Worm (Caenorhabditis elegans) whole organism, young adult: ENCODE measurements around the gene C18D4.6.

Experiments used
- B0035.1 ChIP-seq: sonication (generic microtip); optimal IDR thresholded peaks from 2 replicates; lab custom pipeline; 2016; ENCODE audit warnings: missing genetic modification characterization, mild to moderate bottlenecking, missing compliant biosample characterization, missing genotype, missing genetic modification reagents
- B0336.3 ChIP-seq: fragments of 200-800 bp; sonication (Bioruptor generic); IDR thresholded peaks from 2 replicates; pipeline ENCODE4 v1.3.6; 2022; ENCODE audit warnings: missing genetic modification characterization, missing compliant biosample characterization
- C17E4.6 ChIP-seq: fragments of 200-800 bp; sonication (Bioruptor generic); IDR thresholded peaks from 2 replicates; pipeline ENCODE4 v1.3.6; 2022; ENCODE audit warnings: missing genetic modification reagents, missing genetic modification characterization, missing compliant biosample characterization
- F37B4.10 ChIP-seq: fragments of 200-800 bp; sonication (Bioruptor generic); IDR thresholded peaks from 2 replicates; pipeline ENCODE4 v1.3.6; 2022; ENCODE audit warnings: missing genetic modification characterization, missing compliant biosample characterization
- F49E8.2 ChIP-seq: sonication (generic microtip); optimal IDR thresholded peaks from 3 replicates; lab custom pipeline; 2017; ENCODE audit warnings: missing genetic modification characterization, mild to moderate bottlenecking, missing compliant biosample characterization, antibody characterized with exemption, moderate library complexity; ENCODE audit not compliant: insufficient read depth
- T07F8.4 ChIP-seq: sonication (generic microtip); optimal IDR thresholded peaks from 2 replicates; lab custom pipeline; 2016; ENCODE audit warnings: mild to moderate bottlenecking, missing genetic modification characterization, moderate library complexity, missing compliant biosample characterization
- T26A5.8 ChIP-seq: sonication (generic microtip); optimal IDR thresholded peaks from 2 replicates; lab custom pipeline; 2016; ENCODE audit warnings: missing genetic modification characterization, missing compliant biosample characterization
- Y53G8AR.9 ChIP-seq: fragments of 200-800 bp; sonication (Bioruptor generic); conservative IDR thresholded peaks from 2 replicates; pipeline ENCODE4 v1.3.6; 2022; ENCODE audit warnings: missing genetic modification reagents, missing genetic modification characterization, missing compliant biosample characterization
- ZK185.1 ChIP-seq: sonication (generic microtip); optimal IDR thresholded peaks from 2 replicates; lab custom pipeline; 2016; ENCODE audit warnings: mild to moderate bottlenecking, missing genetic modification characterization, missing compliant biosample characterization; ENCODE audit not compliant: poor library complexity, severe bottlenecking
- aptf-3 ChIP-seq: fragments of 200-800 bp; sonication (Bioruptor generic); IDR thresholded peaks from 2 replicates; pipeline ENCODE4 v1.3.6; 2022; ENCODE audit warnings: missing genetic modification characterization, missing compliant biosample characterization
- athp-1 ChIP-seq: sonication (generic microtip); optimal IDR thresholded peaks from 2 replicates; lab custom pipeline; 2017; ENCODE audit warnings: mild to moderate bottlenecking, missing genetic modification characterization, missing compliant biosample characterization
- cebp-1 ChIP-seq, 2 experiments: fragments of 200-800 bp in 1 of 2; sonication (Bioruptor generic) in 1 of 2; sonication (generic microtip) in 1 of 2; IDR thresholded peaks in 1 of 2; optimal IDR thresholded peaks in 1 of 2; 2 replicates each; pipeline versions ENCODE4 v1.3.6 to Lab custom; 2017 to 2022; ENCODE audit warnings: missing compliant biosample characterization in 2 of 2, missing genetic modification characterization in 2 of 2, mild to moderate bottlenecking in 1 of 2, missing genetic modification reagents in 1 of 2, moderate library complexity in 1 of 2
- cebp-2 ChIP-seq: fragments of 200-800 bp; sonication (Bioruptor generic); IDR thresholded peaks from 2 replicates; pipeline ENCODE4 v1.3.6; 2022; ENCODE audit warnings: missing genetic modification characterization, missing compliant biosample characterization
- ceh-27 ChIP-seq: fragments of 200-800 bp; sonication (Bioruptor generic); optimal IDR thresholded peaks from 2 replicates; lab custom pipeline; 2018; ENCODE audit warnings: mild to moderate bottlenecking, missing genetic modification characterization, moderate library complexity, missing compliant biosample characterization
- ceh-58 ChIP-seq: fragments of 200-800 bp; sonication (Bioruptor generic); IDR thresholded peaks from 2 replicates; pipeline ENCODE4 v1.3.6; 2022; ENCODE audit warnings: missing genetic modification characterization, missing compliant biosample characterization
- ceh-91 ChIP-seq: fragments of 200-800 bp; sonication (Bioruptor generic); IDR thresholded peaks from 2 replicates; pipeline ENCODE4 v1.3.6; 2022; ENCODE audit warnings: missing genetic modification reagents, missing genetic modification characterization, missing compliant biosample characterization
- die-1 ChIP-seq: sonication (generic microtip); optimal IDR thresholded peaks from 2 replicates; lab custom pipeline; 2016; ENCODE audit warnings: missing genotype, mild to moderate bottlenecking, missing genetic modification characterization, missing compliant biosample characterization
- let-607 ChIP-seq, 2 experiments: fragments of 200-800 bp in 1 of 2; sonication (Bioruptor generic) in 1 of 2; sonication (generic microtip) in 1 of 2; optimal IDR thresholded peaks; 2 replicates each; lab custom pipeline; 2016 to 2018; ENCODE audit warnings: mild to moderate bottlenecking in 2 of 2, missing compliant biosample characterization in 2 of 2, missing genetic modification characterization in 2 of 2, moderate library complexity in 2 of 2, missing genotype in 1 of 2
- lin-40 ChIP-seq: sonication (generic microtip); optimal IDR thresholded peaks from 2 replicates; lab custom pipeline; 2016; ENCODE audit warnings: missing genetic modification characterization, mild to moderate bottlenecking, missing compliant biosample characterization, missing genotype, missing genetic modification reagents
- madf-3 ChIP-seq: fragments of 200-800 bp; sonication (Bioruptor generic); IDR thresholded peaks from 2 replicates; pipeline ENCODE4 v1.3.6; 2022; ENCODE audit warnings: missing genetic modification reagents, missing genetic modification characterization, missing compliant biosample characterization
- mxl-1 ChIP-seq: sonication (generic microtip); optimal IDR thresholded peaks from 2 replicates; lab custom pipeline; 2016; ENCODE audit warnings: missing genetic modification characterization, missing compliant biosample characterization
- nhr-120 ChIP-seq: fragments of 200-800 bp; sonication (Bioruptor generic); IDR thresholded peaks from 2 replicates; pipeline ENCODE4 v1.3.6; 2022; ENCODE audit warnings: missing genetic modification characterization, missing compliant biosample characterization
- nhr-179 ChIP-seq: sonication (generic microtip); optimal IDR thresholded peaks from 2 replicates; lab custom pipeline; 2016; ENCODE audit warnings: mild to moderate bottlenecking, missing genetic modification characterization, missing compliant biosample characterization
- pha-4 ChIP-seq: fragments of 150-350 bp; sonication (generic microtip); optimal IDR thresholded peaks from 2 replicates; lab custom pipeline; 2014; ENCODE audit warnings: missing biosample characterization, missing genetic modification reagents, missing genetic modification characterization
- rpc-1 ChIP-seq, 2 experiments: fragments of 150-350 bp in 1 of 2; sonication (generic microtip) in 1 of 2; optimal IDR thresholded peaks; 2 replicates each; lab custom pipeline; 2014 to 2018; ENCODE audit warnings: missing biosample characterization in 1 of 2, missing genetic modification characterization in 1 of 2, missing genetic modification reagents in 1 of 2, missing genotype in 1 of 2
- sea-2 ChIP-seq: fragments of 200-800 bp; sonication (Bioruptor generic); IDR thresholded peaks from 2 replicates; pipeline ENCODE4 v1.3.6; 2022; ENCODE audit warnings: missing genetic modification characterization, missing compliant biosample characterization
- snpc-1.1 ChIP-seq: sonication (generic microtip); optimal IDR thresholded peaks from 2 replicates; lab custom pipeline; 2017; ENCODE audit warnings: missing genetic modification characterization, mild to moderate bottlenecking, missing compliant biosample characterization, antibody characterized with exemption, moderate library complexity, missing genotype, missing genetic modification reagents; ENCODE audit not compliant: insufficient read depth
- snpc-4 ChIP-seq, 5 experiments: fragments of 150-350 bp in 1 of 5; sonication (generic microtip) in 4 of 5; optimal IDR thresholded peaks; 2 replicates each; lab custom pipeline; 2014 to 2018; ENCODE audit warnings: missing genetic modification characterization in 5 of 5, missing biosample characterization in 3 of 5, antibody characterized with exemption in 2 of 5, mild to moderate bottlenecking in 2 of 5, missing compliant biosample characterization in 2 of 5, missing genotype in 2 of 5, moderate library complexity in 2 of 5, missing genetic modification reagents in 1 of 5
- tlf-1 ChIP-seq: fragments of 200-800 bp; sonication (Bioruptor generic); optimal IDR thresholded peaks from 2 replicates; lab custom pipeline; 2018; ENCODE audit warnings: mild to moderate bottlenecking, missing genetic modification characterization, missing compliant biosample characterization
- unc-130 ChIP-seq: sonication (generic microtip); optimal IDR thresholded peaks from 2 replicates; lab custom pipeline; 2016; ENCODE audit warnings: missing genetic modification reagents, missing genetic modification characterization, missing compliant biosample characterization
- zfh-2 ChIP-seq: fragments of 200-800 bp; sonication (Bioruptor generic); conservative IDR thresholded peaks from 2 replicates; pipeline ENCODE4 v1.3.6; 2022; ENCODE audit warnings: missing genetic modification reagents, missing genetic modification characterization, missing compliant biosample characterization
- ztf-22 ChIP-seq: fragments of 200-800 bp; sonication (Bioruptor generic); optimal IDR thresholded peaks from 2 replicates; lab custom pipeline; 2018; ENCODE audit warnings: mild to moderate bottlenecking, missing genetic modification characterization, moderate library complexity, missing compliant biosample characterization
- ztf-28 ChIP-seq: fragments of 200-800 bp; sonication (Bioruptor generic); IDR thresholded peaks from 2 replicates; pipeline ENCODE4 v1.3.6; 2022; ENCODE audit warnings: missing genetic modification reagents, missing genetic modification characterization, missing compliant biosample characterization

C18D4.6 gene

DNA sequence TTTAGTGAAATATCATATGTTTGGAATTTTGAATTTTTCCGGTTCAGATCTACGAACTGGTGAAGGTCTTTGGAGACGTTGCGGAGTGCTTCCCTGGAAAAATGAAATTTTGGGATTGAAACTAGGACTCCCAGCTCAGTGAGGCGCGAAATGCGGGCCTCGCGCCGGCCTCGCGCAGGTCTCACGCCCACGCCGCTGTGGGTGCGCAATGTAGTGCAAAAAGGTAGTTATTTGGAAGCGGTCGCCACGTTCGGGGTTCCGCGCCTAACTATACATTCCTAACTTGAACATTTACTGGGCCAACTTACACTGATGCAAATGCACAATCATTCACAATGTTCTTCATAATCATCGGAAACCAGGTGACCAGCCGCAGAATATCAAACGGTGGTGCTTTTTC is 38.1 kb downstream of the C18D4.6 start:
- TF ChIP-seq ceh-27 (GFP tag; lab: Kevin White, UChicago) (no peak), cebp-1 (GFP tag; IDR thresholded peaks at IDR 0.05; lab: Robert Waterston, UW) (no peak), cebp-1 (tag; optimal IDR thresholded peaks at IDR 0.05; lab: Kevin White, UChicago) (no peak), nhr-179 (tag; lab: Kevin White, UChicago) (no peak), nhr-120 (GFP tag; lab: Robert Waterston, UW) (0 out of 2 replicates have a peak, but pooled peaks have one; percentile 52), ceh-58 (GFP tag; lab: Robert Waterston, UW) (0 out of 2 replicates have a peak, but pooled peaks have one; percentile 17), pha-4 (no peak), T07F8.4 (tag; lab: Kevin White, UChicago) (no peak), lin-40 (tag; lab: Kevin White, UChicago) (no peak), zfh-2 (peak; percentile 74)

DNA sequence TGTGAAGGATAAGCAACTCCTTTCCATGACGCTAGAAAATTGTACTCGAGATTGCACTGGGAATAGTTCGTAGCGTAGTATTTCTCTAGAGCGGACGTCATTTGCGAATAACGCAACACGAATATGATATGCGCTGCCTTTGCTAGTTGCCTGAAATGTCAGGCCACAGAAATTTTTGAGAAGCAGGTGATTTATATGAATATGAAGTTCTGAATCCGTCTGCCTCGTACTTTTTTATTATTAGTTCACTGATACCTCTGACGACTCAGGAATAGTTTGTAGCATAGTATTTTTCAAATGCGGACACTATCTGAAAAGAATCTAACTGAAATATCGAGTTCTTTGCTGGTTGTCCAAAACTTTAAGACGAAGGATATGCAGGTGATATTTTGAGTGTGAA is 42.1 kb downstream of the C18D4.6 start, which contains the start of gene srh-118:
TSS of gene srh-118 (minus strand) at position 101 of the 400 bp plus-strand sequence.
- TF ChIP-seq B0336.3 (GFP tag; lab: Robert Waterston, UW) = no peak
- no peak for TF ChIP-seq mxl-1
- no peak for TF ChIP-seq F49E8.2 (tag; lab: Kevin White, UChicago)
- TF ChIP-seq B0035.1 (tag; lab: Kevin White, UChicago) = no peak
- no peak for TF ChIP-seq tlf-1
- no peak for TF ChIP-seq madf-3 (GFP tag; lab: Robert Waterston, UW)
- no peak for TF ChIP-seq snpc-4 (GFP tag; optimal IDR thresholded peaks at IDR 0.05; lab: Kevin White, UChicago)
- no peak for TF ChIP-seq snpc-4 (tag; optimal IDR thresholded peaks at IDR 0.05; lab: Kevin White, UChicago)
- TF ChIP-seq ceh-91 (GFP tag; lab: Robert Waterston, UW) = no peak
- no peak for TF ChIP-seq cebp-2 (GFP tag; lab: Robert Waterston, UW)
- TF ChIP-seq aptf-3 (GFP tag; lab: Robert Waterston, UW) = no peak
- no peak for TF ChIP-seq unc-130 (GFP tag; lab: Kevin White, UChicago)
- no peak for TF ChIP-seq rpc-1 (optimal IDR thresholded peaks at IDR 0.05; lab: Kevin White, UChicago)
- TF ChIP-seq rpc-1 (tag; optimal IDR thresholded peaks at IDR 0.05; lab: Kevin White, UChicago) = no peak
- TF ChIP-seq snpc-1.1 (tag; lab: Kevin White, UChicago) = no peak
- no peak for TF ChIP-seq C17E4.6 (GFP tag; lab: Robert Waterston, UW)
- TF ChIP-seq F37B4.10 = no peak
- TF ChIP-seq die-1 (tag; lab: Kevin White, UChicago) = no peak

DNA sequence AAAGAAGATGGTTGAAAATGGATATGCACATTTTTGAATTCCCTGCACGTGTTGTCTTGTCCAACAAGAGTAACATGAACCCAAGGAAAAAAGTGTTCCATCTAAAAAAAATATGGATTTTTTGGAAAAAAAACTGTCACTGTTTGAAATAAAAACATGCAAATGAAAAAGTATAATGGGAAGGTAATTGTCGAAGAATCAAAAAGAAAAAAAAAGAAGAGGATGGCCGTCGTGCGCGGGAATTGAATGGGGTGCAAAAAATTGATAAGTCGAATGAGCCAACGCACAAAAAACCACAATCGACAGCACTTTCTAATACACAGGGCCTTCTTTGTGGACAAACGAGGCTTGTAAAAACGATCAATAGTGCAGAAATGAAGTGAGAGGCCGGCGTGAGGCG is 44.4 kb downstream of the C18D4.6 start, which contains the start of gene fbxa-102:
TSS of gene fbxa-102 (minus strand) at position 101 of the 400 bp plus-strand sequence.
- no peak for TF ChIP-seq athp-1 (tag; lab: Kevin White, UChicago)
- TF ChIP-seq ZK185.1 (tag; lab: Kevin White, UChicago) = no peak
- TF ChIP-seq let-607 (tag; optimal IDR thresholded peaks at IDR 0.05; lab: Kevin White, UChicago) = no peak

ce11 chrV:17486034-17486433 is 52.1 kb downstream of the C18D4.6 start, which contains the start of gene scl-24:
scl-24 (plus strand) TSS chrV:17486334.
- TF ChIP-seq sea-2 = no peak
- no peak for TF ChIP-seq ztf-28 (GFP tag; lab: Robert Waterston, UW)
- no peak for TF ChIP-seq Y53G8AR.9 (GFP tag; lab: Robert Waterston, UW)
- TF ChIP-seq B0336.3 (GFP tag; lab: Robert Waterston, UW) = no peak
- no peak for TF ChIP-seq T26A5.8
- no peak for TF ChIP-seq ztf-22 (GFP tag; lab: Kevin White, UChicago)
